Worm (Caenorhabditis elegans) whole organism, mixed stage, embryonic: ENCODE measurements around the gene ttr-40.

ENCODE experiments used
- M03D4.4 ChIP-seq: sonication (generic microtip); optimal IDR thresholded peaks from 2 replicates; lab custom pipeline; 2017; ENCODE audit warnings: mild to moderate bottlenecking, missing genetic modification characterization, missing compliant biosample characterization
- bed-3 ChIP-seq: fragments of 200-800 bp; sonication (Bioruptor generic); optimal IDR thresholded peaks from 3 replicates; lab custom pipeline; 2018; ENCODE audit warnings: mild to moderate bottlenecking, missing genetic modification characterization, moderate library complexity, missing compliant biosample characterization
- blmp-1 ChIP-seq: fragments of 150-350 bp; optimal IDR thresholded peaks from 2 replicates; lab custom pipeline; 2014; ENCODE audit warnings: missing biosample characterization, missing genetic modification characterization
- ceh-39 ChIP-seq: fragments of 150-350 bp; optimal IDR thresholded peaks from 2 replicates; lab custom pipeline; 2014; ENCODE audit warnings: missing biosample characterization, missing genetic modification characterization
- ceh-43 ChIP-seq: fragments of 200-800 bp; sonication (Bioruptor generic); optimal IDR thresholded peaks from 2 replicates; lab custom pipeline; 2018; ENCODE audit warnings: mild to moderate bottlenecking, missing genetic modification characterization, moderate library complexity, missing compliant biosample characterization
- ceh-83 ChIP-seq: fragments of 200-800 bp; sonication (Bioruptor generic); optimal IDR thresholded peaks from 2 replicates; lab custom pipeline; 2018; ENCODE audit warnings: mild to moderate bottlenecking, missing genetic modification characterization, missing compliant biosample characterization
- ces-1 ChIP-seq: fragments of 150-350 bp; optimal IDR thresholded peaks from 2 replicates; lab custom pipeline; 2014; ENCODE audit warnings: missing biosample characterization, missing genetic modification reagents, missing genetic modification characterization
- cnd-1 ChIP-seq: fragments of 200-800 bp; sonication (Bioruptor generic); optimal IDR thresholded peaks from 2 replicates; lab custom pipeline; 2018; ENCODE audit warnings: mild to moderate bottlenecking, missing genetic modification characterization, missing compliant biosample characterization
- drap-1 ChIP-seq: fragments of 200-800 bp; sonication (Bioruptor generic); optimal IDR thresholded peaks from 3 replicates; lab custom pipeline; 2018; ENCODE audit warnings: mild to moderate bottlenecking, missing genetic modification characterization, missing compliant biosample characterization
- elt-1 ChIP-seq: sonication (generic microtip); optimal IDR thresholded peaks from 2 replicates; lab custom pipeline; 2017; ENCODE audit warnings: missing genetic modification characterization, mild to moderate bottlenecking, missing compliant biosample characterization, antibody characterized with exemption, moderate library complexity, borderline replicate concordance; ENCODE audit not compliant: insufficient read depth
- elt-3 ChIP-seq: fragments of 150-350 bp; optimal IDR thresholded peaks from 2 replicates; lab custom pipeline; 2014; ENCODE audit warnings: missing biosample characterization, missing genetic modification characterization
- flh-1 ChIP-seq: fragments of 200-800 bp; sonication (Bioruptor generic); optimal IDR thresholded peaks from 2 replicates; lab custom pipeline; 2018; ENCODE audit warnings: mild to moderate bottlenecking, missing genetic modification characterization, moderate library complexity, missing compliant biosample characterization
- ham-2 ChIP-seq: fragments of 200-800 bp; sonication (Bioruptor generic); optimal IDR thresholded peaks from 2 replicates; lab custom pipeline; 2018; ENCODE audit warnings: mild to moderate bottlenecking, missing genetic modification characterization, missing compliant biosample characterization
- hlh-1 ChIP-seq: fragments of 150-350 bp; optimal IDR thresholded peaks from 2 replicates; lab custom pipeline; 2014; ENCODE audit warnings: missing biosample characterization, missing genetic modification reagents, missing genetic modification characterization
- lin-13 ChIP-seq: fragments of 150-350 bp; optimal IDR thresholded peaks from 2 replicates; lab custom pipeline; 2014; ENCODE audit warnings: missing biosample characterization, missing genetic modification characterization
- lin-32 ChIP-seq: fragments of 200-800 bp; sonication (Bioruptor generic); optimal IDR thresholded peaks from 2 replicates; lab custom pipeline; 2018; ENCODE audit warnings: mild to moderate bottlenecking, missing genetic modification characterization, missing compliant biosample characterization
- lsy-2 ChIP-seq: fragments of 150-350 bp; optimal IDR thresholded peaks from 2 replicates; lab custom pipeline; 2014; ENCODE audit warnings: missing biosample characterization, missing genetic modification characterization
- mab-5 ChIP-seq: fragments of 150-350 bp; optimal IDR thresholded peaks from 2 replicates; lab custom pipeline; 2014; ENCODE audit warnings: missing biosample characterization, missing genetic modification characterization
- mep-1 ChIP-seq: fragments of 150-350 bp; optimal IDR thresholded peaks from 2 replicates; lab custom pipeline; 2017; ENCODE audit warnings: missing biosample characterization, missing genetic modification reagents, missing genetic modification characterization, inconsistent platforms
- mls-2 ChIP-seq: sonication (generic microtip); optimal IDR thresholded peaks from 2 replicates; lab custom pipeline; 2016; ENCODE audit warnings: mild to moderate bottlenecking, missing genetic modification characterization, moderate library complexity, missing compliant biosample characterization
- nhr-12 ChIP-seq: fragments of 150-350 bp; optimal IDR thresholded peaks from 2 replicates; lab custom pipeline; 2014; ENCODE audit warnings: missing biosample characterization, missing genetic modification characterization
- nhr-2 ChIP-seq: fragments of 150-350 bp; optimal IDR thresholded peaks from 2 replicates; lab custom pipeline; 2014; ENCODE audit warnings: missing biosample characterization, missing genetic modification characterization
- nhr-237 ChIP-seq: fragments of 150-350 bp; optimal IDR thresholded peaks from 2 replicates; lab custom pipeline; 2014; ENCODE audit warnings: missing biosample characterization, missing genetic modification characterization
- nhr-28 ChIP-seq: fragments of 150-350 bp; optimal IDR thresholded peaks from 2 replicates; lab custom pipeline; 2014; ENCODE audit warnings: missing biosample characterization, missing genetic modification characterization
- nhr-76 ChIP-seq: sonication (generic microtip); optimal IDR thresholded peaks from 2 replicates; lab custom pipeline; 2017; ENCODE audit warnings: missing biosample characterization, missing genetic modification characterization
- pha-4 ChIP-seq: fragments of 150-350 bp; optimal IDR thresholded peaks from 2 replicates; lab custom pipeline; 2018; ENCODE audit warnings: missing biosample characterization, missing genetic modification reagents, missing genetic modification characterization
- sem-2 ChIP-seq: fragments of 200-800 bp; sonication (Bioruptor generic); optimal IDR thresholded peaks from 2 replicates; lab custom pipeline; 2018; ENCODE audit warnings: mild to moderate bottlenecking, missing genetic modification characterization, missing compliant biosample characterization
- snpc-4 ChIP-seq: fragments of 150-350 bp; optimal IDR thresholded peaks from 2 replicates; lab custom pipeline; 2014; ENCODE audit warnings: missing biosample characterization, missing genetic modification characterization
- sptf-1 ChIP-seq: sonication (generic microtip); optimal IDR thresholded peaks from 2 replicates; lab custom pipeline; 2017; ENCODE audit warnings: mild to moderate bottlenecking, missing genetic modification characterization, moderate library complexity, missing compliant biosample characterization
- tbx-8 ChIP-seq: fragments of 200-800 bp; sonication (Bioruptor generic); optimal IDR thresholded peaks from 2 replicates; lab custom pipeline; 2018; ENCODE audit warnings: mild to moderate bottlenecking, missing genetic modification characterization, moderate library complexity, missing compliant biosample characterization
- unc-120 ChIP-seq: sonication (generic microtip); optimal IDR thresholded peaks from 2 replicates; lab custom pipeline; 2017; ENCODE audit warnings: missing genetic modification characterization, missing compliant biosample characterization; ENCODE audit not compliant: poor library complexity, severe bottlenecking
- unc-39 ChIP-seq: fragments of 150-350 bp; optimal IDR thresholded peaks from 2 replicates; lab custom pipeline; 2014; ENCODE audit warnings: missing biosample characterization, missing genetic modification characterization
- unc-62 ChIP-seq: fragments of 150-350 bp; optimal IDR thresholded peaks from 2 replicates; lab custom pipeline; 2014; ENCODE audit warnings: missing biosample characterization, missing genetic modification reagents, missing genetic modification characterization
- zip-8 ChIP-seq: fragments of 150-350 bp; optimal IDR thresholded peaks from 2 replicates; lab custom pipeline; 2014; ENCODE audit warnings: missing biosample characterization, missing genetic modification characterization
- ztf-11 ChIP-seq: fragments of 150-350 bp; optimal IDR thresholded peaks from 2 replicates; lab custom pipeline; 2014; ENCODE audit warnings: missing biosample characterization, missing genetic modification characterization

Gene ttr-40

DNA sequence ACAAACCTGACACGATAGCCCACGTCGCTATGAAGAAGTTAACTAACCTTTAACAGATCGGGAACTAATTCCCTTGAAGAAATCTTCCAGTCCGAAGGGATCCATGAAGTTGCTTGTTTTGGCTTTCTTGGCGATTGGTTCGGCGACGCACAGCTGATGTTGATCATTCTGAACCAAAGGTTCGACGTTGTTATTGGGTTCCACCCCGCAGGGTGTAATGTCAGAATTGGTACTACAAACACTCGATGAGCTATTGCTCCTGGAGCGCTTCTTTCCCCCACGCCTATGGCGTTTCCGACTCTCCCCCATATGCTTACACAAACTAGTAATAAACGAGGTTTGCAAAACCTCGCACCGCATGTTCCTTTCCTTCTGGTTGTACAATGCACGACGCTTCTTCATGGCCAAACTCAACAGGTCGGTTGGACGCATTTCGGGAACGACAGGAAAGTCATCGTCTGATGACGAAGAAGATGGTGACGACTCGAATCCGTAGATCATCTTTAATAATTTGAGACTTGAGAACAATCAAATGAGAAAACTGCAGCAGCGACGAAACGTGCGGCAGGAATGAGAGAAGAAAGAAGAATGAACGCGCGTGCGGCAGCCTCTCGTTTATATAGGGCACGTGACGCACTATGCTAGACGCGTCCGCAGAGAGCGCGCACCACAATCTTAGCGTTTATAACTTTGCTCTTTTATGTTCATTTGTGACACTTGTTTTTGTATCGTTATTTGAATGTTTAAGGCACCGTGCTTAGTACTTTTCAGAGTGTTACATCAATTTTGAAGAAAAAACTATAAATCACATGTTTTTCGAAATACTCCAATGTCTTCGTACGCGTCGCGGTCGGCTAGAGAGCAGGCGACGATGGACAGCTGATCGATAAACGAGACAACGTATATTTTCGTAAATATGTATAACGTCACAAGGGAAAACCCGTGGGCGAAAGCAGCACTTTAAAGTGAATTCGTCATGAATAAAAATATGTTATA lies 11.3 kb downstream of the ttr-40 start, which contains the start of gene tos-1:
tos-1 (minus strand) TSS at position 575 of the 996 bp plus-strand sequence.
- peak; percentile 98 for TF ChIP-seq nhr-237 (tag; lab: Kevin White, UChicago)
- peak; percentile 92 for TF ChIP-seq ces-1 (GFP tag; lab: Kevin White, UChicago)
- TF ChIP-seq hlh-1 (tag; lab: Kevin White, UChicago): peak; percentile 57
- TF ChIP-seq lin-32 (GFP tag; lab: Kevin White, UChicago): peak; percentile 51
- peak; percentile 93 for TF ChIP-seq nhr-12
- TF ChIP-seq unc-39: peak; percentile 93
- peak; percentile 96 for TF ChIP-seq ham-2 (GFP tag; lab: Kevin White, UChicago)
- TF ChIP-seq nhr-2: peak; percentile 52
- TF ChIP-seq bed-3: peak; percentile 77
- TF ChIP-seq pha-4 (tag; lab: Kevin White, UChicago): peak; percentile 90
- peak; percentile 93 for TF ChIP-seq M03D4.4 (tag; lab: Kevin White, UChicago)
- TF ChIP-seq unc-120: peak; percentile 86
- TF ChIP-seq sem-2 (GFP tag; lab: Kevin White, UChicago): peak; percentile 69
- TF ChIP-seq drap-1 (GFP tag; lab: Kevin White, UChicago): peak; percentile 93
- no peak for TF ChIP-seq zip-8 (tag; lab: Kevin White, UChicago)
- peak; percentile 96 for TF ChIP-seq mls-2 (tag; lab: Kevin White, UChicago)
- peak; percentile 92 for TF ChIP-seq ceh-43 (GFP tag; lab: Kevin White, UChicago)
- no peak for TF ChIP-seq snpc-4
- peak; percentile 98 for TF ChIP-seq lin-13 (tag; lab: Kevin White, UChicago)
- peak; percentile 45 for TF ChIP-seq tbx-8 (GFP tag; lab: Kevin White, UChicago)
- TF ChIP-seq nhr-76 (tag; lab: Kevin White, UChicago): no peak
- peak; percentile 52 for TF ChIP-seq elt-1
- peak; percentile 81 for TF ChIP-seq nhr-28
- TF ChIP-seq mab-5 (tag; lab: Kevin White, UChicago): peak; percentile 63
- TF ChIP-seq elt-3 (tag; lab: Kevin White, UChicago): peak; percentile 74
- TF ChIP-seq ztf-11: peak; percentile 96
- peak; percentile 82 for TF ChIP-seq ceh-83
- TF ChIP-seq lsy-2: peak; percentile 89
- TF ChIP-seq cnd-1 (tag; lab: Kevin White, UChicago): peak; percentile 92
- peak; percentile 97 for TF ChIP-seq sptf-1 (tag; lab: Kevin White, UChicago)
- no peak for TF ChIP-seq blmp-1 (tag; lab: Kevin White, UChicago)
- TF ChIP-seq mep-1 (tag; lab: Kevin White, UChicago): peak; percentile 99
- peak; percentile 94 for TF ChIP-seq unc-62 (GFP tag; lab: Kevin White, UChicago)
- TF ChIP-seq ceh-39 (tag; lab: Kevin White, UChicago): peak; percentile 100
- peak; percentile 27 for TF ChIP-seq flh-1 (GFP tag; lab: Kevin White, UChicago)

DNA sequence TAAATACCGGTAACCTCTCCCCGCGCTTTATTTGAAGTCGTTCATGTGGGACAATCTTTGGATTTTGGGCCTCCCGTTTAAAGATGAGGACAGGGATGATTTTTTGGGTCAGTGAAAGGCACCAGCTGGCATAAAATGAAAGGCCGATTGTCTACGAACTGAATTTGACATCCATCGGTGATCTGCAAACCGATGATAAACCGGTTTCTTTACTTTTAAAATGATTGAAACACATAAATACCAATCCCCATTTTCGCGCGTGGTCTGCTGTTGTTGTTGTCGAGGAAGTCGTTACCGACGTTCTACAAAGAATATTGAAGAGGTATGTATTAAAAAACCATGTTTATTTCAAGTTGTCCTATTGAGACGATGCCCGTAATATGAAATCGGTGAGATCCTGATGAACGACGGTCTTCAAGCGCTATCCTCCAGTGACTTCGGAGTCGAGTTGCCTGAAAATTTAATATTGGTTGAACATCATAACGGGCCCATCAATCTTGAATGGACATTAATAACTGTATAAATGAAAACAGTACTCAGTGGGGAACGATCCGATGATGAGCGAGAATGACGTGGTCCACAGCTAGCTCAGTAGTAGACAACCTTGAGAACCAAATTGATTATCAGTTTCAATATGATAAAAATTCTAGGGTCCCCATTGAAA lies 12.2 kb downstream of the ttr-40 start:
- TF ChIP-seq ces-1 (GFP tag; lab: Kevin White, UChicago) (no peak), ceh-83 (no peak), nhr-12 (no peak), hlh-1 (tag; lab: Kevin White, UChicago) (no peak), nhr-28 (no peak), tbx-8 (GFP tag; lab: Kevin White, UChicago) (no peak), sem-2 (GFP tag; lab: Kevin White, UChicago) (no peak), nhr-237 (tag; lab: Kevin White, UChicago) (no peak), unc-39 (no peak), unc-120 (no peak)

DNA sequence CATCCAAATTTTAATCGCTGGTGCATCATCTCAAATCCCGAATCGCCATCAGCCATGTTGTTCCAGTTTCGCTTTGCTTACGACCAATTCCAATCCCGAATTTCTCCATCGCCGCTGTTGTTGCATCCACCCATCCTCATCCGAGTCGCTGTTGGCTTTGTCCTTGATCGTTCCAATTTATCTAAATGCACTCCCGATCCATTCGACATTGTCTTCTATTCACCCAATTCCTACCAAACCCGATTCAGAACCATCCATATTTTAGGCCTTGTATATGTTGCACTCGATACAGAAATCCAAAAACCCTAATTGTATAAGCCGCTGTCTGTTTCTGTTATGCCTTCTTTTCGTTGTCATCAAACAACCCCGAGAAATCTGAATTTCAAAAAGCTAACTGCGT lies 15.0 kb downstream of the ttr-40 start:
- TF ChIP-seq nhr-28: no peak
- TF ChIP-seq M03D4.4 (tag; lab: Kevin White, UChicago): no peak
- no peak for TF ChIP-seq blmp-1 (tag; lab: Kevin White, UChicago)
- TF ChIP-seq ztf-11: no peak
- TF ChIP-seq pha-4 (tag; lab: Kevin White, UChicago): no peak
- no peak for TF ChIP-seq ceh-83
- no peak for TF ChIP-seq mep-1 (tag; lab: Kevin White, UChicago)
- TF ChIP-seq unc-120: no peak
- TF ChIP-seq tbx-8 (GFP tag; lab: Kevin White, UChicago): no peak
- no peak for TF ChIP-seq mls-2 (tag; lab: Kevin White, UChicago)
- TF ChIP-seq lsy-2: no peak
- TF ChIP-seq zip-8 (tag; lab: Kevin White, UChicago): no peak
- no peak for TF ChIP-seq lin-32 (GFP tag; lab: Kevin White, UChicago)
